Fruit fly (Drosophila melanogaster): ENCODE data around the gene CG31371.

The CG31371 gene

DNA sequence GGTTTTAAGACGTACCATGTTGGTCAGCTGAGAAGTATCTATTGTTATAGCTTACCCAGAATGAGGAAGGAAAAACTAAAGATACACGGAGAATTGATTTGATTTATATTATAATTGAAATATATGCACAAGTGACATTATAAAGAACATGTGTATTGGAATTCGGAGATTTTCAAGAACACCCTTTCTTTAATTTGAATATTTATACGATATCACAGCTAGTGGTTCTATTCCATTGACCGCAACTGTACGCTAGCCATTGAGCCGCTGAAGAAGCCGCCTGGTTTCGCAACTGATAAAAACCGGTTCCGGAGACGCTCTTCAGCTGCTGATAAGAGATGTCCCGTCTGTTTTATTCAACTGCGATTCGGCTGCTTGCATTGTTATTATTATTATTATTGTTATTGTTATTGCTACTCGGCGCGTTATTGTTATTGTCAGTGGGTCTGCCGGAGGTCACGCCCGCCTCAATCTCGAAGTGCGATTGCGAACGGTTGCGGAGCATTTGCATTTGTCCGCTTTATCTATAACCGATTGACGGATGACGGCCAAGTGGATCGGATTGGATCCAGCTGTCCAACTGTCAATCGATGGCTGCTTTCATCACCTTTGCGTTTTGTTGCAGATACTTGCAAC lies 41.6 kb downstream of the CG31371 start (continued):
- TF ChIP-seq CG12744 (GFP tag; optimal IDR thresholded peaks at IDR 0.05) = no peak
- TF ChIP-seq psq (GFP tag; optimal IDR thresholded peaks at IDR 0.05) = no peak
- no peak for TF ChIP-seq sob (GFP tag; IDR thresholded peaks at IDR 0.05)
- TF ChIP-seq grn (GFP tag; optimal IDR thresholded peaks at IDR 0.05) = no peak
- TF ChIP-seq CG2889 (GFP tag; IDR thresholded peaks at IDR 0.05) = no peak
- no peak for TF ChIP-seq sc (optimal IDR thresholded peaks at IDR 0.05)
- no peak for TF ChIP-seq sc (GFP tag; optimal IDR thresholded peaks at IDR 0.05)
- TF ChIP-seq CG4707 (GFP tag; optimal IDR thresholded peaks at IDR 0.05) = no peak
- no peak for TF ChIP-seq corto (GFP tag; optimal IDR thresholded peaks at IDR 0.05)
- no peak; the same call in 2 of the 3 replicates for TF ChIP-seq zfh1 (GFP tag; IDR thresholded peaks at IDR 0.05)
- TF ChIP-seq CG3995 (GFP tag; optimal IDR thresholded peaks at IDR 0.05) = no peak
- TF ChIP-seq Side (GFP tag; optimal IDR thresholded peaks at IDR 0.05) = no peak
- TF ChIP-seq CoRest (tag; optimal IDR thresholded peaks at IDR 0.05) = peak; percentile 41
- no peak for TF ChIP-seq Usf (GFP tag; optimal IDR thresholded peaks at IDR 0.05)
- peak; percentile 33 for TF ChIP-seq CG18262 (tag; optimal IDR thresholded peaks at IDR 0.05)
- TF ChIP-seq Dad (GFP tag; optimal IDR thresholded peaks at IDR 0.05) = no peak
- no peak for TF ChIP-seq Adf1 (GFP tag; IDR thresholded peaks at IDR 0.05)
- peak; percentile 58 for TF ChIP-seq row (GFP tag; IDR thresholded peaks at IDR 0.05)
- TF ChIP-seq CG3163 (GFP tag; optimal IDR thresholded peaks at IDR 0.05) = no peak
- TF ChIP-seq Nf-YA (GFP tag; IDR thresholded peaks at IDR 0.05) = no peak
- peak; percentile 30 for TF ChIP-seq CG10267 (tag; optimal IDR thresholded peaks at IDR 0.05)
- no peak for TF ChIP-seq Mad (GFP tag; optimal IDR thresholded peaks at IDR 0.05)
- peak; percentile 1 for TF ChIP-seq CG15011 (GFP tag; optimal IDR thresholded peaks at IDR 0.05)
- peak; percentile 18; the same call in 1 of the 3 replicates for TF ChIP-seq CG14050 (GFP tag; IDR thresholded peaks at IDR 0.05)
- TF ChIP-seq Hmr (GFP tag; optimal IDR thresholded peaks at IDR 0.05) = peak; percentile 4
- peak; percentile 35 for TF ChIP-seq Fer1 (GFP tag; optimal IDR thresholded peaks at IDR 0.05)
- no peak for TF ChIP-seq Mes4 (GFP tag; optimal IDR thresholded peaks at IDR 0.05)
- TF ChIP-seq ken (GFP tag; IDR thresholded peaks at IDR 0.05) = no peak
- no peak for TF ChIP-seq E2f2 (GFP tag; IDR thresholded peaks at IDR 0.05)
- no peak for TF ChIP-seq CG18764 (GFP tag; optimal IDR thresholded peaks at IDR 0.05)
- 0 out of 2 replicates have a peak, but pooled peaks have one; percentile 30 for TF ChIP-seq E2f1 (GFP tag; IDR thresholded peaks at IDR 0.05)
- TF ChIP-seq CG12071 (GFP tag; optimal IDR thresholded peaks at IDR 0.05) = no peak
- TF ChIP-seq bsh (GFP tag; optimal IDR thresholded peaks at IDR 0.05) = peak in 1 of 2 experiments; percentile 20
- TF ChIP-seq CG2875 (GFP tag; optimal IDR thresholded peaks at IDR 0.05) = no peak
- 0 out of 2 replicates have a peak, but pooled peaks have one; percentile 32 for TF ChIP-seq CG17328 (GFP tag; IDR thresholded peaks at IDR 0.05)
- TF ChIP-seq ham (GFP tag; IDR thresholded peaks at IDR 0.05) = no peak
- TF ChIP-seq hb (GFP tag; IDR thresholded peaks at IDR 0.05; ENCODE audit: partially characterized antibody) = no peak
- no peak for TF ChIP-seq Scr (GFP tag; IDR thresholded peaks at IDR 0.05; ENCODE audit: partially characterized antibody)
- TF ChIP-seq ttk (GFP tag; IDR thresholded peaks at IDR 0.05) = no peak
- TF ChIP-seq Sry-δ (GFP tag; optimal IDR thresholded peaks at IDR 0.05) = no peak
- TF ChIP-seq esg (GFP tag; conservative IDR thresholded peaks at IDR 0.05) = no peak
- TF ChIP-seq CG5245 (GFP tag; optimal IDR thresholded peaks at IDR 0.05) = no peak
- TF ChIP-seq chif (GFP tag; optimal IDR thresholded peaks at IDR 0.05) = no peak
- no peak for TF ChIP-seq CG15514 (GFP tag; optimal IDR thresholded peaks at IDR 0.05)
- TF ChIP-seq CG4730 (GFP tag; IDR thresholded peaks at IDR 0.05) = no peak; the same call in 1 of the 2 replicates
- TF ChIP-seq CG10209 (GFP tag; optimal IDR thresholded peaks at IDR 0.05) = no peak
- peak; percentile 39 for TF ChIP-seq CG2712 (tag; optimal IDR thresholded peaks at IDR 0.05)
- no peak for TF ChIP-seq al (GFP tag; IDR thresholded peaks at IDR 0.05)
- TF ChIP-seq sqz (GFP tag; optimal IDR thresholded peaks at IDR 0.05) = no peak
- TF ChIP-seq lilli (GFP tag; optimal IDR thresholded peaks at IDR 0.05) = no peak
- no peak for TF ChIP-seq Dek (tag; optimal IDR thresholded peaks at IDR 0.05)

Measured in whole organism, embryonic.